Worm (Caenorhabditis elegans): ENCODE measurements around the gene lst-5.

DNA sequence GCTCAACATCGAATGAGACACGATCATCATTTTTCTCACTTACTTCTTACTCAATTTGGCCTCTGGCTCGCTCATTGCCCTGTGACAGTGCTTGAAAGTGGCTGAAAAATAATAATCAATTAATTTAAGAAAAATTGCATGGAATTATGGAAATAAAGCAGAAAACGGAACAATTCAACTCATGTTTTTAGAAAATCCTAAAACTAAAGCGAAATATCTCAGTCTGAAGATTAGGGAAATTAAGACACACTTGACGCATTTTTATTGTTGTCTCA lies 49.5 kb downstream of the lst-5 start, which contains the start of gene kars-1:
- TF ChIP-seq mxl-1 (tag; optimal IDR thresholded peaks at IDR 0.05): no peak
- TF ChIP-seq nhr-179 (tag; optimal IDR thresholded peaks at IDR 0.05): no peak
- no peak for TF ChIP-seq aptf-2 (GFP tag; conservative IDR thresholded peaks at IDR 0.05)
- TF ChIP-seq nfya-1 (tag; optimal IDR thresholded peaks at IDR 0.05; ENCODE audit: borderline replicate concordance, insufficient read depth): no peak
- no peak for TF ChIP-seq lin-35 (GFP tag; optimal IDR thresholded peaks at IDR 0.05)

Data from whole organism, young adult.